Worm (Caenorhabditis elegans) whole organism, L1 larva: ENCODE results near the gene nspd-7.

Experiments used
- C16A3.4 ChIP-seq: fragments of 150-350 bp; optimal IDR thresholded peaks from 2 replicates; lab custom pipeline; 2014; ENCODE audit warnings: missing biosample characterization, missing genetic modification characterization
- aly-2 ChIP-seq: fragments of 150-350 bp; optimal IDR thresholded peaks from 2 replicates; lab custom pipeline; 2014; ENCODE audit warnings: missing biosample characterization, missing genetic modification characterization
- blmp-1 ChIP-seq: fragments of 150-350 bp; optimal IDR thresholded peaks from 2 replicates; lab custom pipeline; 2014; ENCODE audit warnings: missing biosample characterization, missing genetic modification characterization
- ceh-8 ChIP-seq: fragments of 200-800 bp; sonication (Bioruptor generic); optimal IDR thresholded peaks from 2 replicates; lab custom pipeline; 2018; ENCODE audit warnings: mild to moderate bottlenecking, missing genetic modification characterization, moderate library complexity, missing compliant biosample characterization
- ceh-82 ChIP-seq, 3 experiments: fragments of 150-350 bp in 1 of 3; sonication (generic microtip) in 2 of 3; optimal IDR thresholded peaks; 2 replicates each; lab custom pipeline; 2014 to 2017; ENCODE audit warnings: missing biosample characterization in 3 of 3, missing genetic modification characterization in 3 of 3
- ceh-90 ChIP-seq: sonication (generic microtip); optimal IDR thresholded peaks from 2 replicates; lab custom pipeline; 2016; ENCODE audit warnings: missing genetic modification characterization, missing compliant biosample characterization
- ces-1 ChIP-seq: fragments of 150-350 bp; optimal IDR thresholded peaks from 2 replicates; lab custom pipeline; 2014; ENCODE audit warnings: missing biosample characterization, missing genetic modification reagents, missing genetic modification characterization
- dpl-1 ChIP-seq, 3 experiments: fragments of 150-350 bp in 2 of 3; sonication (generic microtip) in 1 of 3; optimal IDR thresholded peaks; 2 replicates each; lab custom pipeline; 2014 to 2017; ENCODE audit warnings: missing biosample characterization in 3 of 3, missing genetic modification characterization in 3 of 3, missing genetic modification reagents in 3 of 3
- dsc-1 ChIP-seq: sonication (generic microtip); optimal IDR thresholded peaks from 2 replicates; lab custom pipeline; 2016; ENCODE audit warnings: mild to moderate bottlenecking, missing genetic modification characterization, missing compliant biosample characterization
- efl-1 ChIP-seq, 4 experiments: fragments of 150-350 bp; optimal IDR thresholded peaks in 3 of 4; peaks in 1 of 4; 1 replicate in 1 of 4; 2 replicates in 3 of 4; lab custom pipeline; 2014; ENCODE audit warnings: missing biosample characterization in 2 of 4, missing genetic modification characterization in 2 of 4, missing genetic modification reagents in 2 of 4
- efl-3 ChIP-seq: fragments of 200-800 bp; sonication (Bioruptor generic); optimal IDR thresholded peaks from 2 replicates; lab custom pipeline; 2018; ENCODE audit warnings: mild to moderate bottlenecking, missing genetic modification characterization, missing compliant biosample characterization
- egl-13 ChIP-seq: sonication (generic microtip); optimal IDR thresholded peaks from 2 replicates; lab custom pipeline; 2016; ENCODE audit warnings: missing genotype, missing genetic modification reagents, missing genetic modification characterization, missing compliant biosample characterization
- elt-2 ChIP-seq: sonication (generic microtip); optimal IDR thresholded peaks from 2 replicates; lab custom pipeline; 2016; ENCODE audit warnings: missing genetic modification characterization, mild to moderate bottlenecking, inconsistent platforms, missing compliant biosample characterization, missing genetic modification reagents
- elt-3 ChIP-seq, 6 experiments: fragments of 150-350 bp in 1 of 6; sonication (generic microtip); optimal IDR thresholded peaks; 2 replicates each; lab custom pipeline; 2017 to 2018; ENCODE audit warnings: missing biosample characterization in 6 of 6, missing genetic modification characterization in 6 of 6, inconsistent platforms in 1 of 6
- fkh-10 ChIP-seq: sonication (generic microtip); optimal IDR thresholded peaks from 2 replicates; lab custom pipeline; 2017; ENCODE audit warnings: missing biosample characterization, missing genetic modification reagents, missing genetic modification characterization
- fkh-4 ChIP-seq: sonication (generic microtip); optimal IDR thresholded peaks from 2 replicates; lab custom pipeline; 2016; ENCODE audit warnings: missing compliant biosample characterization, missing genetic modification characterization, borderline replicate concordance
- fkh-8 ChIP-seq: sonication (generic microtip); optimal IDR thresholded peaks from 2 replicates; lab custom pipeline; 2016; ENCODE audit warnings: mild to moderate bottlenecking, missing genetic modification characterization, missing compliant biosample characterization
- grh-1 ChIP-seq: fragments of 200-800 bp; sonication (Bioruptor generic); IDR thresholded peaks from 2 replicates; pipeline ENCODE4 v1.3.6; 2022; ENCODE audit warnings: missing genetic modification reagents, missing genetic modification characterization, missing compliant biosample characterization
- hlh-17 ChIP-seq: fragments of 200-800 bp; sonication (Bioruptor generic); optimal IDR thresholded peaks from 2 replicates; lab custom pipeline; 2018; ENCODE audit warnings: missing genetic modification characterization, mild to moderate bottlenecking, missing compliant biosample characterization, moderate library complexity, borderline replicate concordance
- hlh-4 ChIP-seq: sonication (generic microtip); optimal IDR thresholded peaks from 2 replicates; lab custom pipeline; 2016; ENCODE audit warnings: mild to moderate bottlenecking, missing genetic modification characterization, missing compliant biosample characterization
- irx-1 ChIP-seq: sonication (generic microtip); optimal IDR thresholded peaks from 2 replicates; lab custom pipeline; 2016; ENCODE audit warnings: missing genetic modification characterization, missing compliant biosample characterization
- isw-1 ChIP-seq: fragments of 200-800 bp; sonication (Bioruptor generic); IDR thresholded peaks from 2 replicates; pipeline ENCODE4 v1.3.6; 2022; ENCODE audit warnings: missing genetic modification characterization, missing compliant biosample characterization
- jun-1 ChIP-seq: fragments of 150-350 bp; optimal IDR thresholded peaks from 2 replicates; lab custom pipeline; 2014; ENCODE audit warnings: missing biosample characterization, missing genetic modification reagents, missing genetic modification characterization
- lin-13 ChIP-seq: fragments of 150-350 bp; optimal IDR thresholded peaks from 2 replicates; lab custom pipeline; 2014; ENCODE audit warnings: missing biosample characterization, missing genetic modification reagents, missing genetic modification characterization
- lin-15B ChIP-seq: fragments of 150-350 bp; sonication (generic microtip); optimal IDR thresholded peaks from 3 replicates; lab custom pipeline; 2014; ENCODE audit warnings: missing biosample characterization, missing genetic modification characterization
- lin-35 ChIP-seq, 2 experiments: fragments of 150-350 bp; optimal IDR thresholded peaks; 2 replicates each; lab custom pipeline; 2014; ENCODE audit warnings: missing biosample characterization in 2 of 2, missing genetic modification characterization in 2 of 2, missing genetic modification reagents in 2 of 2
- lin-39 ChIP-seq: fragments of 150-350 bp; optimal IDR thresholded peaks from 2 replicates; lab custom pipeline; 2014; ENCODE audit warnings: missing biosample characterization, missing genetic modification reagents, missing genetic modification characterization
- lsy-2 ChIP-seq, 2 experiments: fragments of 150-350 bp; optimal IDR thresholded peaks; 2 replicates each; lab custom pipeline; 2014; ENCODE audit warnings: missing biosample characterization in 2 of 2, missing genetic modification characterization in 2 of 2
- mab-9 ChIP-seq: fragments of 200-800 bp; sonication (Bioruptor generic); IDR thresholded peaks from 2 replicates; pipeline ENCODE4 v1.3.6; 2022; ENCODE audit warnings: missing genetic modification reagents, missing genetic modification characterization, missing compliant biosample characterization
- mep-1 ChIP-seq: fragments of 150-350 bp; optimal IDR thresholded peaks from 2 replicates; lab custom pipeline; 2014; ENCODE audit warnings: missing biosample characterization, missing genetic modification characterization
- nhr-11 ChIP-seq: fragments of 150-350 bp; optimal IDR thresholded peaks from 2 replicates; lab custom pipeline; 2014; ENCODE audit warnings: missing biosample characterization, missing genetic modification characterization
- nhr-19 ChIP-seq: fragments of 200-800 bp; sonication (Bioruptor generic); conservative IDR thresholded peaks from 2 replicates; pipeline ENCODE4 v1.3.6; 2022; ENCODE audit warnings: missing genetic modification characterization, missing compliant biosample characterization
- nhr-20 ChIP-seq: sonication (generic microtip); optimal IDR thresholded peaks from 2 replicates; lab custom pipeline; 2016; ENCODE audit warnings: mild to moderate bottlenecking, missing genetic modification characterization, missing compliant biosample characterization
- nhr-237 ChIP-seq: fragments of 150-350 bp; optimal IDR thresholded peaks from 2 replicates; lab custom pipeline; 2014; ENCODE audit warnings: missing biosample characterization, missing genetic modification characterization
- nhr-47 ChIP-seq: sonication (generic microtip); optimal IDR thresholded peaks from 2 replicates; lab custom pipeline; 2016; ENCODE audit warnings: mild to moderate bottlenecking, missing genetic modification characterization, moderate library complexity, missing compliant biosample characterization
- nhr-71 ChIP-seq: sonication (generic microtip); optimal IDR thresholded peaks from 2 replicates; lab custom pipeline; 2016; ENCODE audit warnings: mild to moderate bottlenecking, missing genetic modification characterization, moderate library complexity, missing compliant biosample characterization
- nhr-76 ChIP-seq: sonication (generic microtip); optimal IDR thresholded peaks from 2 replicates; lab custom pipeline; 2017; ENCODE audit warnings: missing biosample characterization, missing genetic modification characterization
- nhr-77 ChIP-seq: fragments of 150-350 bp; optimal IDR thresholded peaks from 2 replicates; lab custom pipeline; 2014; ENCODE audit warnings: missing biosample characterization, missing genetic modification characterization
- nhr-84 ChIP-seq: sonication (generic microtip); optimal IDR thresholded peaks from 2 replicates; lab custom pipeline; 2017; ENCODE audit warnings: missing biosample characterization, missing genetic modification characterization
- pag-3 ChIP-seq: sonication (generic microtip); optimal IDR thresholded peaks from 2 replicates; lab custom pipeline; 2017; ENCODE audit warnings: missing genetic modification characterization, mild to moderate bottlenecking, missing compliant biosample characterization, antibody characterized with exemption, borderline replicate concordance; ENCODE audit not compliant: insufficient read depth
- pqm-1 ChIP-seq: sonication (generic microtip); optimal IDR thresholded peaks from 3 replicates; lab custom pipeline; 2017; ENCODE audit warnings: missing biosample characterization, missing genetic modification characterization
- rnt-1 ChIP-seq: sonication (generic microtip); optimal IDR thresholded peaks from 2 replicates; lab custom pipeline; 2016; ENCODE audit warnings: mild to moderate bottlenecking, missing genetic modification characterization, moderate library complexity, missing compliant biosample characterization
- snu-23 ChIP-seq: sonication (generic microtip); optimal IDR thresholded peaks from 2 replicates; lab custom pipeline; 2016; ENCODE audit warnings: missing genetic modification characterization, missing compliant biosample characterization
- sptf-1 ChIP-seq: fragments of 150-350 bp; optimal IDR thresholded peaks from 2 replicates; lab custom pipeline; 2014; ENCODE audit warnings: missing biosample characterization, missing genetic modification characterization
- tbx-2 ChIP-seq: sonication (generic microtip); optimal IDR thresholded peaks from 2 replicates; lab custom pipeline; 2016; ENCODE audit warnings: missing genetic modification characterization, missing compliant biosample characterization
- unc-130 ChIP-seq: fragments of 150-350 bp; optimal IDR thresholded peaks from 2 replicates; lab custom pipeline; 2017; ENCODE audit warnings: missing biosample characterization, missing genetic modification characterization, inconsistent platforms
- unc-30 ChIP-seq: sonication (generic microtip); optimal IDR thresholded peaks from 2 replicates; lab custom pipeline; 2017; ENCODE audit warnings: missing biosample characterization, missing genetic modification characterization
- unc-98 ChIP-seq: fragments of 200-800 bp; sonication (Bioruptor generic); IDR thresholded peaks from 2 replicates; pipeline ENCODE4 v1.3.6; 2022; ENCODE audit warnings: missing genetic modification characterization, missing compliant biosample characterization
- xbp-1 ChIP-seq: sonication (generic microtip); optimal IDR thresholded peaks from 2 replicates; lab custom pipeline; 2016; ENCODE audit warnings: missing genetic modification characterization, missing compliant biosample characterization
- zag-1 ChIP-seq: fragments of 150-350 bp; optimal IDR thresholded peaks from 2 replicates; lab custom pipeline; 2014; ENCODE audit warnings: missing biosample characterization, missing genetic modification characterization
- zip-4 ChIP-seq: fragments of 200-800 bp; sonication (Bioruptor generic); optimal IDR thresholded peaks from 2 replicates; lab custom pipeline; 2018; ENCODE audit warnings: mild to moderate bottlenecking, missing genetic modification characterization, moderate library complexity, missing compliant biosample characterization
- ztf-4 ChIP-seq: fragments of 150-350 bp; optimal IDR thresholded peaks from 2 replicates; lab custom pipeline; 2014; ENCODE audit warnings: missing biosample characterization, missing genetic modification characterization

nspd-7 gene

ce11 chrIV:10250577-10251075 lies 18.4 kb downstream of the nspd-7 start, which contains the start of gene daf-14 (continued):
- TF ChIP-seq isw-1 (GFP tag; lab: Robert Waterston, UW) (no peak), snu-23 (GFP tag; lab: Kevin White, UChicago) (peak; percentile 31), unc-130 (tag; lab: Kevin White, UChicago) (no peak), egl-13 (tag; lab: Kevin White, UChicago) (no peak), unc-98 (GFP tag; lab: Robert Waterston, UW) (no peak), C16A3.4 (no peak), fkh-10 (no peak), aly-2 (tag; lab: Kevin White, UChicago) (no peak), mep-1 (tag; lab: Kevin White, UChicago) (peak; percentile 22), elt-2 (peak; percentile 22), efl-1 (optimal IDR thresholded peaks at IDR 0.05; lab: Kevin White, UChicago) (no peak), efl-1 (GFP tag; optimal IDR thresholded peaks at IDR 0.05 in 1 of 2; lab: Kevin White, UChicago) (peak in 1 of 2 experiments; percentile 72), pqm-1 (tag; lab: Kevin White, UChicago) (no peak), rnt-1 (no peak), jun-1 (tag; lab: Kevin White, UChicago) (no peak), dsc-1 (no peak), nhr-20 (peak; percentile 34), elt-3 (tag; optimal IDR thresholded peaks at IDR 0.05; lab: Kevin White, UChicago) (peak in 2 of 6 experiments; percentile 4 to 36), lin-13 (GFP tag; lab: Kevin White, UChicago) (no peak), dpl-1 (GFP tag; optimal IDR thresholded peaks at IDR 0.05; lab: Kevin White, UChicago) (peak; percentile 8 to 55 (median 31)), nhr-84 (tag; lab: Kevin White, UChicago) (no peak), nhr-19 (GFP tag; lab: Robert Waterston, UW) (peak; percentile 49), lin-35 (GFP tag; optimal IDR thresholded peaks at IDR 0.05; lab: Kevin White, UChicago) (peak; percentile 30 to 84), nhr-47 (peak; percentile 25), nhr-76 (tag; lab: Kevin White, UChicago) (no peak), tbx-2 (peak; percentile 3), ztf-4 (tag; lab: Kevin White, UChicago) (no peak), blmp-1 (tag; lab: Kevin White, UChicago) (peak; percentile 19), zip-4 (no peak), xbp-1 (tag; lab: Kevin White, UChicago) (no peak), unc-30 (tag; lab: Kevin White, UChicago) (no peak), lsy-2 (tag; optimal IDR thresholded peaks at IDR 0.05; lab: Kevin White, UChicago) (peak in 1 of 2 experiments; percentile 0), fkh-8 (no peak), ceh-8 (GFP tag; lab: Kevin White, UChicago) (no peak), zag-1 (no peak), nhr-71 (peak; percentile 66), mab-9 (GFP tag; lab: Robert Waterston, UW) (no peak), ceh-90 (tag; lab: Kevin White, UChicago) (no peak), fkh-4 (tag; lab: Kevin White, UChicago) (no peak), hlh-4 (tag; lab: Kevin White, UChicago) (no peak), nhr-77 (no peak), nhr-237 (no peak), nhr-11 (tag; lab: Kevin White, UChicago) (no peak), grh-1 (GFP tag; lab: Robert Waterston, UW) (no peak), hlh-17 (no peak), lin-39 (tag; lab: Kevin White, UChicago) (no peak), ces-1 (GFP tag; lab: Kevin White, UChicago) (no peak), lin-15B (tag; lab: Kevin White, UChicago) (no peak), ceh-82 (tag; optimal IDR thresholded peaks at IDR 0.05; lab: Kevin White, UChicago) (no peak), pag-3 (tag; lab: Kevin White, UChicago) (no peak), sptf-1 (tag; lab: Kevin White, UChicago) (no peak), irx-1 (tag; lab: Kevin White, UChicago) (no peak), efl-3 (GFP tag; lab: Kevin White, UChicago) (no peak)
